Worm (Caenorhabditis elegans): Measurements from ENCODE around the gene tmem-138.
A peak's percentile ranks its signal among the peaks of the same experiment; 100 is the strongest.

Gene tmem-138

DNA sequence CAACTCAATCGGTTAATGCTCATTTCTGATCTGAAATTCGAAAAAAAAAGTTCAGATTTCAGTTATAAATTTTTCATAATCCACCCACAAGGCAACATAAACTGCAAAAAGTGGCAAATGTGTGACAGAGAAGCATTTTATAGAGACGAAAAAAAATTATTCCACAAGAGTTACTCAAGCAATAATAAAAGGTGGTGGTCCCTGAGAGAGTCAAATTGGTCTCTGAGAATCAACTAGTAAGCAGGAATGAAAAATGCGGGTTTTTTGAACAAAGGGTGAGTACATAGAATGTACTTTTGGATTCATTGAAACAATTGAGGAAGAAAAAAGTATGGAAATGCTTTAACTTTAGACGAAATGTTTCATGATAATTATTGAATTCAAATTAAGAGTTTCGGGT is 13.3 kb downstream of the tmem-138 start, which contains the start of gene T05C12.11:
Gene T05C12.11 (minus strand): TSS at position 101 of the 400 bp plus-strand sequence.
- TF ChIP-seq ztf-29 (GFP tag; IDR thresholded peaks at IDR 0.05) (no peak), ztf-23 (GFP tag; IDR thresholded peaks at IDR 0.05) (no peak), flt-1 (GFP tag; IDR thresholded peaks at IDR 0.05) (no peak), T22C8.4 (GFP tag; IDR thresholded peaks at IDR 0.05) (no peak), ref-1 (GFP tag; conservative IDR thresholded peaks at IDR 0.05) (no peak)

DNA sequence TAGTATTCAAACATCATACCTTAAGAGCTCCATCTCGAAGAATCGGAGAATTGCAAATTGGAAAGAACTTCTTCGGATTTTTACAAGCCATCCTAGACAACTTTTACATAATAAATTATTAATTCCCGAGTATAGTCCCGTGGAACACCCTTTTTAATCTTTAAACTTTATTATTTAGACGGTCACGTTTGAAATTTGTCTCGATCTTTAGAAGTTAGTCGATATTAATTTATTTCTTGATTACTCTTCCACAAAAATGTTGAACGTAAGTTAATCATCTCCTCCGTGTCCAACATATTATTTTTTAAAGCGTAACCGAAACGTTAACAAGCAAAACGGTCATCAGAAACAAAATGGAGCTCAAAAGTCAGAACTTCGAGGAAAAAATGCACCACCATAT is 16.3 kb downstream of the tmem-138 start, which contains the start of the genes decr-1.3 and T05C12.1:
Gene decr-1.3 (minus strand): TSS at position 101 of the 400 bp plus-strand sequence.
Gene T05C12.1 (plus strand): TSS at position 232 of the 400 bp plus-strand sequence.
- TF ChIP-seq ref-1 (GFP tag; conservative IDR thresholded peaks at IDR 0.05) = no peak
- no peak for TF ChIP-seq ztf-23 (GFP tag; IDR thresholded peaks at IDR 0.05)

- TF ChIP-seq flt-1 (GFP tag; IDR thresholded peaks at IDR 0.05) (no peak), ref-1 (GFP tag; conservative IDR thresholded peaks at IDR 0.05) (no peak), ztf-29 (GFP tag; IDR thresholded peaks at IDR 0.05) (no peak), med-1 (GFP tag; optimal IDR thresholded peaks at IDR 0.05; ENCODE audit: insufficient read depth) (no peak), ztf-23 (GFP tag; IDR thresholded peaks at IDR 0.05) (no peak), tab-1 (GFP tag; IDR thresholded peaks at IDR 0.05) (no peak), klf-2 (GFP tag; conservative IDR thresholded peaks at IDR 0.05) (no peak), T22C8.4 (GFP tag; IDR thresholded peaks at IDR 0.05) (no peak)
These were observed 17.0 kb downstream of the tmem-138 start for ce11 chrII:8174148-8174547.

ce11 chrII:8177095-8177494 is 20.0 kb downstream of the tmem-138 start, which contains the start of gene acr-14:
Gene acr-14 (minus strand): TSS chrII:8177195.
- TF ChIP-seq med-1 (GFP tag; optimal IDR thresholded peaks at IDR 0.05; ENCODE audit: insufficient read depth) (no peak), ref-1 (GFP tag; conservative IDR thresholded peaks at IDR 0.05) (no peak), ztf-23 (GFP tag; IDR thresholded peaks at IDR 0.05) (no peak), tab-1 (GFP tag; IDR thresholded peaks at IDR 0.05) (no peak), klf-2 (GFP tag; conservative IDR thresholded peaks at IDR 0.05) (no peak)

DNA sequence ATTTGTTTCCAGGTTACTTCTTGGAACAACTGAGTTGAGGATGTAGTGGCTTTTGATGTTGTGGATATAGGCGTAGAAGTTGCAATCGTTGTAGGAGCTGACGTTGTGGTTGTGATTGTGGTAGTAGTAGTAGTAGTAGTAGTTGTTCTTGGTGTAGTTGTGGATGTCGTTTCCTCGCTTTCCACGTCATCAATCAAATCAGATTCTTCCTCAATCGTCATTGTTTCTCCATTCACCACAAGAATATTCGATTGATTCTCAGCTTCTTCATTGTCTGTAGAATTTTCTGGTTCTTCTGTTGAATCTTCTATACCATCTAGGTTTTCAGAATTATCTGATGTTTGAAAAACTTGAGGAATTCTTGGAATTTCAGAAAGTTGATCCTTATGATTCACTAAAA is 21.5 kb downstream of the tmem-138 start:
- TF ChIP-seq T22C8.4 (GFP tag; IDR thresholded peaks at IDR 0.05) (no peak), ztf-29 (GFP tag; IDR thresholded peaks at IDR 0.05) (no peak), ztf-23 (GFP tag; IDR thresholded peaks at IDR 0.05) (no peak), klf-2 (GFP tag; conservative IDR thresholded peaks at IDR 0.05) (no peak), ref-1 (GFP tag; conservative IDR thresholded peaks at IDR 0.05) (no peak), flt-1 (GFP tag; IDR thresholded peaks at IDR 0.05) (no peak), tab-1 (GFP tag; IDR thresholded peaks at IDR 0.05) (no peak), cog-1 (tag; optimal IDR thresholded peaks at IDR 0.05) (no peak), med-1 (GFP tag; optimal IDR thresholded peaks at IDR 0.05; ENCODE audit: insufficient read depth) (no peak)

DNA sequence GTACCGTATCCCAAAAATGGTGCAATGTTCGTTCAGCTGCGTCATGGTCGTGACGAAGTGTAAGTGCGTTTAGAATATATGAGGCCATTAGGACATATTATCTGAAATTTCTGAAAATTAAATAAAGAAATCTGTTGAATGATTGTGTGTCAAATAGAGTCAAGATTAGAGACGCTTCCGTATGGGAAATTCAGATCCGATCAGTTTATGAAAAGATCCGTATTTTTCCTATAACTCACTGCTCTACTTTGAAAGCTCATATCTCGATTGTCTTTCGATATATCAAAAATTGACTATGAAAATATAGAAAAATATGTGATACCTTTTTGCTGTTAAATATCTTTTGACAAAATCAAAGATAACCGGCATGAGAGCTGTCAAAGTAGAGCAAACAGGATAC is 23.2 kb downstream of the tmem-138 start, which contains the start of gene T05C12.4:
Gene T05C12.4 (minus strand): TSS at position 101 of the 400 bp plus-strand sequence.
- no peak for TF ChIP-seq flt-1 (GFP tag; IDR thresholded peaks at IDR 0.05)
- TF ChIP-seq tab-1 (GFP tag; IDR thresholded peaks at IDR 0.05) = no peak
- TF ChIP-seq ref-1 (GFP tag; conservative IDR thresholded peaks at IDR 0.05) = no peak
- no peak for TF ChIP-seq ztf-23 (GFP tag; IDR thresholded peaks at IDR 0.05)
- TF ChIP-seq med-1 (GFP tag; optimal IDR thresholded peaks at IDR 0.05; ENCODE audit: insufficient read depth) = no peak
- TF ChIP-seq T22C8.4 (GFP tag; IDR thresholded peaks at IDR 0.05) = no peak
- no peak for TF ChIP-seq klf-2 (GFP tag; conservative IDR thresholded peaks at IDR 0.05)
- TF ChIP-seq ztf-29 (GFP tag; IDR thresholded peaks at IDR 0.05) = no peak

- TF ChIP-seq T22C8.4 (GFP tag; IDR thresholded peaks at IDR 0.05) = no peak
These were observed 24.3 kb downstream of the tmem-138 start, which contains the start of gene dylt-3 for ce11 chrII:8181437-8181836. Gene dylt-3 (plus strand): TSS chrII:8181737.

DNA sequence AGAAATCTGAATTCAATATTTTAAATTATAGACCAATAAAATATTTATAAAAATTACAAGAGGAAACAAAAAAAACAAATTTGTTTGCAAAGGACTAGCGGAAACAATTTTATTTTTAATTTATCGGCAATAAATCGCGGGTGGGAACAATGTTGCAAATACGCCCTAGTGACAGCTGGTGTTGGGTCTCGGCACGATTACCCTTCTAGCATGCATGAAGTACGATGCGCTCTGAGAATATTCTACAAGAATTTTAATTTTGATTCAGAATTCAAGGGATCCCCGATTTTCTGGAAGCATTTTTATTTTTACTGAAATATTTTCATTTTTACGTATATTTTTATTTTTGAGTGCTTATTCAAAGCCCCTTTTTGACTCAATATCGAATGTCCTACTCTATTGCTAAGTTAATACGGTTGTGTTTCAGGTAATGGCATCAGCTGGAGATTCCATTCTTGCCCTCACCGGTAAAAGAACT is 27.9 kb downstream of the tmem-138 start, which contains the start of the genes mig-5 and cct-1:
Gene mig-5 (minus strand): TSS at position 8 of the 478 bp plus-strand sequence.
Gene cct-1 (plus strand): TSS at position 428 of the 478 bp plus-strand sequence.
- TF ChIP-seq tab-1 (GFP tag; IDR thresholded peaks at IDR 0.05) (no peak), med-1 (GFP tag; optimal IDR thresholded peaks at IDR 0.05; ENCODE audit: insufficient read depth) (no peak), cog-1 (tag; optimal IDR thresholded peaks at IDR 0.05) (peak; percentile 84), ztf-23 (GFP tag; IDR thresholded peaks at IDR 0.05) (no peak; the same call in 1 of the 2 replicates), flt-1 (GFP tag; IDR thresholded peaks at IDR 0.05) (peak; percentile 71), ref-1 (GFP tag; conservative IDR thresholded peaks at IDR 0.05) (no peak), T22C8.4 (GFP tag; IDR thresholded peaks at IDR 0.05) (no peak), ztf-29 (GFP tag; IDR thresholded peaks at IDR 0.05) (no peak), klf-2 (GFP tag; conservative IDR thresholded peaks at IDR 0.05) (no peak)

DNA sequence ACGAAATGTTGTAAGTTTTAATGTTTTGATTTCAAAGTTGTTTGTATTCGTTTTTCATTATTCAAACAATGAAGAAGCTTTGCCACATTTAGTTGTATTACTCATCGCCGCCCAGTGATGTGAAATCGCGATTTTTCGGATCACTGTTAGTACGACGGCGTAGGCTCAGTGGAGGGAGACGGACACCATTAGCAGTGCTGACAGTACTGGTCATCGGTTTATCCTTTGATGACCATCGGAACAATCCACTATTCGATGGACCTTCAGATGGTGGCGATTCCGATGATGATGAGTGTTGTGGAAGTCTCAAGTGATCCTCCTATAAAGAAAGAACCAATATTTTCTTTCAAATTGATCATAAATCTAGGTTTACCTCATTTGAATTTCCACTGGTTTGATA is 30.4 kb downstream of the tmem-138 start:
- TF ChIP-seq cog-1 (tag; optimal IDR thresholded peaks at IDR 0.05) (no peak), ref-1 (GFP tag; conservative IDR thresholded peaks at IDR 0.05) (no peak), T22C8.4 (GFP tag; IDR thresholded peaks at IDR 0.05) (no peak), ztf-29 (GFP tag; IDR thresholded peaks at IDR 0.05) (no peak), ztf-23 (GFP tag; IDR thresholded peaks at IDR 0.05) (no peak), flt-1 (GFP tag; IDR thresholded peaks at IDR 0.05) (no peak), tab-1 (GFP tag; IDR thresholded peaks at IDR 0.05) (no peak), med-1 (GFP tag; optimal IDR thresholded peaks at IDR 0.05; ENCODE audit: insufficient read depth) (no peak), klf-2 (GFP tag; conservative IDR thresholded peaks at IDR 0.05) (no peak)

ce11 chrII:8190455-8190854 is 33.3 kb downstream of the tmem-138 start, which contains the start of gene T05C12.8:
Gene T05C12.8 (minus strand): TSS chrII:8190555.
- no peak for TF ChIP-seq ref-1 (GFP tag; conservative IDR thresholded peaks at IDR 0.05)

DNA sequence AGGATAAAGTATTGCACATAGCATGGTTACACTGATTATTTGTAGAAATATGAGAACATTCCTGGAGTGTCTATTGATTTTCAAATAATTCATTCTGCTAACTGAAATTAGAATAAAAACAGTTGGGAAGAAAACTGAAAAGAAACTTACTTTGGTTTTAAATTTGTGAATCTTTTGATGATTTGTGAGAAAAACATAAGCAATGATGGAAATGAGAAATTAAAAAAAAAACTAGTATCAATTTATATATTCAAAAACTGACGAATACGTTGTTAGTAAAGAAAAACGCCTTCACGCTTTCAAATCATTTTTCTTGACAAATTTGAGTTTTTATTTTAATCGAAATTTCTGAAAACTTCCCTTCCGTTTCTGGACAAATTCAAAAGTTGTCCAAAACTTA is 36.0 kb downstream of the tmem-138 start, which contains the start of gene T05C12.9:
Gene T05C12.9 (minus strand): TSS at position 101 of the 400 bp plus-strand sequence.
- TF ChIP-seq klf-2 (GFP tag; conservative IDR thresholded peaks at IDR 0.05) = no peak
- no peak for TF ChIP-seq ztf-23 (GFP tag; IDR thresholded peaks at IDR 0.05)
- TF ChIP-seq ref-1 (GFP tag; conservative IDR thresholded peaks at IDR 0.05) = no peak
